Worm (Caenorhabditis elegans) whole organism, early embryonic: ENCODE results near the gene E04F6.9.

Experiments used
- B0310.2 ChIP-seq: sonication (generic microtip); optimal IDR thresholded peaks from 2 replicates; lab custom pipeline; 2016; ENCODE audit warnings: mild to moderate bottlenecking, missing genetic modification characterization, missing compliant biosample characterization
- F13C5.2 ChIP-seq: sonication (generic microtip); optimal IDR thresholded peaks from 2 replicates; lab custom pipeline; 2017; ENCODE audit warnings: mild to moderate bottlenecking, missing genetic modification characterization, inconsistent platforms, missing compliant biosample characterization
- aly-1 ChIP-seq: sonication (generic microtip); optimal IDR thresholded peaks from 2 replicates; lab custom pipeline; 2016; ENCODE audit warnings: missing genetic modification characterization, missing compliant biosample characterization
- ama-1 ChIP-seq: fragments of 150-350 bp; optimal IDR thresholded peaks from 2 replicates; lab custom pipeline; 2014
- ceh-13 ChIP-seq: fragments of 200-800 bp; sonication (Bioruptor generic); optimal IDR thresholded peaks from 2 replicates; lab custom pipeline; 2018; ENCODE audit warnings: mild to moderate bottlenecking, missing genetic modification characterization, missing compliant biosample characterization
- ceh-36 ChIP-seq: sonication (generic microtip); optimal IDR thresholded peaks from 2 replicates; lab custom pipeline; 2016; ENCODE audit warnings: missing genetic modification characterization, inconsistent platforms, missing compliant biosample characterization
- ets-7 ChIP-seq: sonication (generic microtip); optimal IDR thresholded peaks from 2 replicates; lab custom pipeline; 2016; ENCODE audit warnings: missing genotype, missing genetic modification characterization, missing compliant biosample characterization
- flt-1 ChIP-seq: fragments of 200-800 bp; sonication (Bioruptor generic); IDR thresholded peaks from 2 replicates; pipeline ENCODE4 v1.3.6; 2022; ENCODE audit warnings: missing genetic modification characterization, missing compliant biosample characterization
- hmbx-1 ChIP-seq: sonication (generic microtip); optimal IDR thresholded peaks from 2 replicates; lab custom pipeline; 2016; ENCODE audit warnings: mild to moderate bottlenecking, missing genetic modification characterization, missing compliant biosample characterization
- hmg-4 ChIP-seq: fragments of 200-800 bp; sonication (Bioruptor generic); optimal IDR thresholded peaks from 2 replicates; lab custom pipeline; 2018; ENCODE audit warnings: mild to moderate bottlenecking, missing genetic modification characterization, missing compliant biosample characterization
- hnd-1 ChIP-seq: sonication (generic microtip); optimal IDR thresholded peaks from 2 replicates; lab custom pipeline; 2016; ENCODE audit warnings: missing genetic modification characterization, missing compliant biosample characterization
- pes-1 ChIP-seq: fragments of 200-800 bp; sonication (Bioruptor generic); IDR thresholded peaks from 2 replicates; pipeline ENCODE4 v1.3.6; 2022; ENCODE audit warnings: missing genetic modification reagents, missing genetic modification characterization, missing compliant biosample characterization
- scrt-1 ChIP-seq: fragments of 200-800 bp; sonication (Bioruptor generic); IDR thresholded peaks from 2 replicates; pipeline ENCODE4 v1.3.6; 2022; ENCODE audit warnings: missing genetic modification characterization, missing compliant biosample characterization
- sea-1 ChIP-seq: fragments of 200-800 bp; sonication (Bioruptor generic); conservative IDR thresholded peaks from 2 replicates; pipeline ENCODE4 v1.3.6; 2022; ENCODE audit warnings: missing genetic modification characterization, missing compliant biosample characterization
- tbx-11 ChIP-seq: fragments of 200-800 bp; sonication (Bioruptor generic); IDR thresholded peaks from 2 replicates; pipeline ENCODE4 v1.3.6; 2022; ENCODE audit warnings: missing genetic modification characterization, missing compliant biosample characterization
- tbx-37 ChIP-seq: fragments of 200-800 bp; sonication (Bioruptor generic); conservative IDR thresholded peaks from 2 replicates; pipeline ENCODE4 v1.3.6; 2022; ENCODE audit warnings: missing genetic modification reagents, missing genetic modification characterization, missing compliant biosample characterization
- tra-4 ChIP-seq: sonication (generic microtip); optimal IDR thresholded peaks from 2 replicates; lab custom pipeline; 2017; ENCODE audit warnings: missing genetic modification characterization, missing compliant biosample characterization

Gene E04F6.9

ce11 chrII:7212059-7212458 is at the start of gene E04F6.9:
E04F6.9 (minus strand) TSS chrII:7212159.
- no peak for TF ChIP-seq ets-7 (tag; lab: Kevin White, UChicago)
- no peak for TF ChIP-seq pes-1 (GFP tag; lab: Robert Waterston, UW)
- no peak for TF ChIP-seq ama-1 (lab: Kevin White, UChicago)
- no peak for TF ChIP-seq flt-1 (GFP tag; lab: Robert Waterston, UW)
- TF ChIP-seq ceh-36 (tag; lab: Kevin White, UChicago), result no peak
- no peak for TF ChIP-seq hmg-4 (GFP tag; lab: Kevin White, UChicago)
- TF ChIP-seq tra-4 (tag; lab: Kevin White, UChicago), result no peak
- no peak for TF ChIP-seq hnd-1 (tag; lab: Kevin White, UChicago)
- TF ChIP-seq sea-1 (GFP tag; lab: Robert Waterston, UW), result no peak
- no peak for TF ChIP-seq ceh-13 (GFP tag; lab: Kevin White, UChicago)
- TF ChIP-seq hmbx-1 (tag; lab: Kevin White, UChicago), result no peak
- no peak for TF ChIP-seq tbx-11 (GFP tag; lab: Robert Waterston, UW)
- TF ChIP-seq tbx-37 (GFP tag; lab: Robert Waterston, UW), result no peak
- no peak for TF ChIP-seq F13C5.2 (tag; lab: Kevin White, UChicago)
- TF ChIP-seq B0310.2 (tag; lab: Kevin White, UChicago), result no peak
- TF ChIP-seq scrt-1 (GFP tag; lab: Robert Waterston, UW), result no peak
- no peak for TF ChIP-seq aly-1 (tag; lab: Kevin White, UChicago)

- no peak for TF ChIP-seq ets-7 (tag; lab: Kevin White, UChicago)
- TF ChIP-seq tra-4 (tag; lab: Kevin White, UChicago), result no peak
- no peak for TF ChIP-seq tbx-37 (GFP tag; lab: Robert Waterston, UW)
- no peak for TF ChIP-seq aly-1 (tag; lab: Kevin White, UChicago)
- TF ChIP-seq F13C5.2 (tag; lab: Kevin White, UChicago), result no peak
- no peak for TF ChIP-seq hmg-4 (GFP tag; lab: Kevin White, UChicago)
- no peak for TF ChIP-seq B0310.2 (tag; lab: Kevin White, UChicago)
- no peak for TF ChIP-seq tbx-11 (GFP tag; lab: Robert Waterston, UW)
- TF ChIP-seq ama-1 (lab: Kevin White, UChicago), result no peak
- no peak for TF ChIP-seq flt-1 (GFP tag; lab: Robert Waterston, UW)
- TF ChIP-seq sea-1 (GFP tag; lab: Robert Waterston, UW), result no peak
- no peak for TF ChIP-seq hmbx-1 (tag; lab: Kevin White, UChicago)
- TF ChIP-seq ceh-13 (GFP tag; lab: Kevin White, UChicago), result no peak
- TF ChIP-seq ceh-36 (tag; lab: Kevin White, UChicago), result no peak
- TF ChIP-seq pes-1 (GFP tag; lab: Robert Waterston, UW), result no peak
- no peak for TF ChIP-seq hnd-1 (tag; lab: Kevin White, UChicago)
- TF ChIP-seq scrt-1 (GFP tag; lab: Robert Waterston, UW), result no peak
These were observed 43.7 kb upstream of the E04F6.9 start, which contains the start of gene F32A5.8 for ce11 chrII:7255614-7256162. F32A5.8 (plus strand) TSS chrII:7256112.

- TF ChIP-seq flt-1 (GFP tag; lab: Robert Waterston, UW) (no peak), tra-4 (tag; lab: Kevin White, UChicago) (no peak), hmg-4 (GFP tag; lab: Kevin White, UChicago) (no peak)
These were observed 41.1 kb upstream of the E04F6.9 start, which contains the start of gene lsm-4 for ce11 chrII:7253073-7253472. lsm-4 (minus strand) TSS chrII:7253163.

ce11 chrII:7251978-7252377 is 40.0 kb upstream of the E04F6.9 start, which contains the start of the genes prx-13 and ada-2:
prx-13 (minus strand) TSS chrII:7252015.
ada-2 (plus strand) TSS chrII:7252259.
- TF ChIP-seq tbx-11 (GFP tag; lab: Robert Waterston, UW) (no peak), F13C5.2 (tag; lab: Kevin White, UChicago) (no peak), hnd-1 (tag; lab: Kevin White, UChicago) (no peak), sea-1 (GFP tag; lab: Robert Waterston, UW) (no peak), tbx-37 (GFP tag; lab: Robert Waterston, UW) (no peak), pes-1 (GFP tag; lab: Robert Waterston, UW) (no peak), aly-1 (tag; lab: Kevin White, UChicago) (no peak)

ce11 chrII:7245576-7245975 is 33.6 kb upstream of the E04F6.9 start, which contains the start of gene skpo-3:
skpo-3 (plus strand) TSS chrII:7245876.
- no peak for TF ChIP-seq B0310.2 (tag; lab: Kevin White, UChicago)

- TF ChIP-seq flt-1 (GFP tag; lab: Robert Waterston, UW) (no peak), B0310.2 (tag; lab: Kevin White, UChicago) (no peak), tbx-11 (GFP tag; lab: Robert Waterston, UW) (no peak), F13C5.2 (tag; lab: Kevin White, UChicago) (no peak), hmg-4 (GFP tag; lab: Kevin White, UChicago) (no peak), ets-7 (tag; lab: Kevin White, UChicago) (no peak), scrt-1 (GFP tag; lab: Robert Waterston, UW) (no peak), tra-4 (tag; lab: Kevin White, UChicago) (no peak), ama-1 (lab: Kevin White, UChicago) (no peak)
These were observed 30.8 kb upstream of the E04F6.9 start for ce11 chrII:7242754-7243153.

- TF ChIP-seq scrt-1 (GFP tag; lab: Robert Waterston, UW) (no peak), pes-1 (GFP tag; lab: Robert Waterston, UW) (no peak), ets-7 (tag; lab: Kevin White, UChicago) (no peak), ceh-36 (tag; lab: Kevin White, UChicago) (no peak), sea-1 (GFP tag; lab: Robert Waterston, UW) (no peak), hmg-4 (GFP tag; lab: Kevin White, UChicago) (no peak), B0310.2 (tag; lab: Kevin White, UChicago) (no peak), aly-1 (tag; lab: Kevin White, UChicago) (no peak), ama-1 (lab: Kevin White, UChicago) (no peak), ceh-13 (GFP tag; lab: Kevin White, UChicago) (no peak), hmbx-1 (tag; lab: Kevin White, UChicago) (no peak), tbx-11 (GFP tag; lab: Robert Waterston, UW) (no peak), flt-1 (GFP tag; lab: Robert Waterston, UW) (no peak)
These were observed 27.7 kb upstream of the E04F6.9 start for ce11 chrII:7239705-7240104.
